Worm (Caenorhabditis elegans) whole organism, L1 larva: ENCODE results near the gene sax-7.

Experiments
- C04F5.9 ChIP-seq: sonication (generic microtip); optimal IDR thresholded peaks from 2 replicates; lab custom pipeline; 2016; ENCODE audit warnings: missing genetic modification characterization, missing compliant biosample characterization
- Y116A8C.19 ChIP-seq: sonication (generic microtip); optimal IDR thresholded peaks from 2 replicates; lab custom pipeline; 2016; ENCODE audit warnings: missing compliant biosample characterization, missing genetic modification characterization, borderline replicate concordance
- aha-1 ChIP-seq: fragments of 150-350 bp; optimal IDR thresholded peaks from 2 replicates; lab custom pipeline; 2014; ENCODE audit warnings: missing biosample characterization, missing genetic modification characterization
- alr-1 ChIP-seq: fragments of 200-800 bp; sonication (Bioruptor generic); optimal IDR thresholded peaks from 2 replicates; lab custom pipeline; 2018; ENCODE audit warnings: borderline replicate concordance, mild to moderate bottlenecking, missing genetic modification characterization, missing compliant biosample characterization
- ceh-63 ChIP-seq: fragments of 200-800 bp; sonication (Bioruptor generic); optimal IDR thresholded peaks from 2 replicates; lab custom pipeline; 2018; ENCODE audit warnings: mild to moderate bottlenecking, missing genetic modification characterization, missing compliant biosample characterization
- ceh-82 ChIP-seq, 3 experiments: fragments of 150-350 bp in 1 of 3; sonication (generic microtip) in 2 of 3; optimal IDR thresholded peaks; 2 replicates each; lab custom pipeline; 2014 to 2017; ENCODE audit warnings: missing biosample characterization in 3 of 3, missing genetic modification characterization in 3 of 3
- ceh-88 ChIP-seq: fragments of 200-800 bp; sonication (Bioruptor generic); IDR thresholded peaks from 2 replicates; pipeline ENCODE4 v1.3.6; 2022; ENCODE audit warnings: missing genetic modification characterization, missing compliant biosample characterization
- ceh-90 ChIP-seq: sonication (generic microtip); optimal IDR thresholded peaks from 2 replicates; lab custom pipeline; 2016; ENCODE audit warnings: missing genetic modification characterization, missing compliant biosample characterization
- ces-1 ChIP-seq: fragments of 150-350 bp; optimal IDR thresholded peaks from 2 replicates; lab custom pipeline; 2014; ENCODE audit warnings: missing biosample characterization, missing genetic modification reagents, missing genetic modification characterization
- dpl-1 ChIP-seq, 3 experiments: fragments of 150-350 bp in 2 of 3; sonication (generic microtip) in 1 of 3; optimal IDR thresholded peaks; 2 replicates each; lab custom pipeline; 2014 to 2017; ENCODE audit warnings: missing biosample characterization in 3 of 3, missing genetic modification characterization in 3 of 3, missing genetic modification reagents in 3 of 3
- dsc-1 ChIP-seq: sonication (generic microtip); optimal IDR thresholded peaks from 2 replicates; lab custom pipeline; 2016; ENCODE audit warnings: mild to moderate bottlenecking, missing genetic modification characterization, missing compliant biosample characterization
- efl-1 ChIP-seq, 4 experiments: fragments of 150-350 bp; optimal IDR thresholded peaks in 3 of 4; peaks in 1 of 4; 1 replicate in 1 of 4; 2 replicates in 3 of 4; lab custom pipeline; 2014; ENCODE audit warnings: missing biosample characterization in 2 of 4, missing genetic modification characterization in 2 of 4, missing genetic modification reagents in 2 of 4
- efl-3 ChIP-seq: fragments of 200-800 bp; sonication (Bioruptor generic); optimal IDR thresholded peaks from 2 replicates; lab custom pipeline; 2018; ENCODE audit warnings: mild to moderate bottlenecking, missing genetic modification characterization, missing compliant biosample characterization
- egl-13 ChIP-seq: sonication (generic microtip); optimal IDR thresholded peaks from 2 replicates; lab custom pipeline; 2016; ENCODE audit warnings: missing genotype, missing genetic modification reagents, missing genetic modification characterization, missing compliant biosample characterization
- egl-27 ChIP-seq, 2 experiments: fragments of 150-350 bp in 1 of 2; sonication (generic microtip); optimal IDR thresholded peaks; 3 replicates each; lab custom pipeline; 2017 to 2018; ENCODE audit warnings: missing biosample characterization in 2 of 2, missing genetic modification characterization in 2 of 2, missing genetic modification reagents in 2 of 2
- elt-2 ChIP-seq: sonication (generic microtip); optimal IDR thresholded peaks from 2 replicates; lab custom pipeline; 2016; ENCODE audit warnings: missing genetic modification characterization, mild to moderate bottlenecking, inconsistent platforms, missing compliant biosample characterization, missing genetic modification reagents
- elt-3 ChIP-seq, 6 experiments: fragments of 150-350 bp in 1 of 6; sonication (generic microtip); optimal IDR thresholded peaks; 2 replicates each; lab custom pipeline; 2017 to 2018; ENCODE audit warnings: missing biosample characterization in 6 of 6, missing genetic modification characterization in 6 of 6, inconsistent platforms in 1 of 6
- fkh-10 ChIP-seq: sonication (generic microtip); optimal IDR thresholded peaks from 2 replicates; lab custom pipeline; 2017; ENCODE audit warnings: missing biosample characterization, missing genetic modification reagents, missing genetic modification characterization
- hlh-17 ChIP-seq: fragments of 200-800 bp; sonication (Bioruptor generic); optimal IDR thresholded peaks from 2 replicates; lab custom pipeline; 2018; ENCODE audit warnings: missing genetic modification characterization, mild to moderate bottlenecking, missing compliant biosample characterization, moderate library complexity, borderline replicate concordance
- hpl-2 ChIP-seq: fragments of 150-350 bp; optimal IDR thresholded peaks from 2 replicates; lab custom pipeline; 2014; ENCODE audit warnings: missing biosample characterization, missing genetic modification reagents, missing genetic modification characterization
- irx-1 ChIP-seq: sonication (generic microtip); optimal IDR thresholded peaks from 2 replicates; lab custom pipeline; 2016; ENCODE audit warnings: missing genetic modification characterization, missing compliant biosample characterization
- isw-1 ChIP-seq: fragments of 200-800 bp; sonication (Bioruptor generic); IDR thresholded peaks from 2 replicates; pipeline ENCODE4 v1.3.6; 2022; ENCODE audit warnings: missing genetic modification characterization, missing compliant biosample characterization
- jun-1 ChIP-seq: fragments of 150-350 bp; optimal IDR thresholded peaks from 2 replicates; lab custom pipeline; 2014; ENCODE audit warnings: missing biosample characterization, missing genetic modification reagents, missing genetic modification characterization
- lin-39 ChIP-seq: fragments of 150-350 bp; optimal IDR thresholded peaks from 2 replicates; lab custom pipeline; 2014; ENCODE audit warnings: missing biosample characterization, missing genetic modification reagents, missing genetic modification characterization
- mdl-1 ChIP-seq, 2 experiments: fragments of 150-350 bp; optimal IDR thresholded peaks; 2 replicates each; lab custom pipeline; 2014 to 2017; ENCODE audit warnings: missing biosample characterization in 2 of 2, missing genetic modification characterization in 2 of 2, inconsistent platforms in 1 of 2
- nhr-19 ChIP-seq: fragments of 200-800 bp; sonication (Bioruptor generic); conservative IDR thresholded peaks from 2 replicates; pipeline ENCODE4 v1.3.6; 2022; ENCODE audit warnings: missing genetic modification characterization, missing compliant biosample characterization
- nhr-20 ChIP-seq: sonication (generic microtip); optimal IDR thresholded peaks from 2 replicates; lab custom pipeline; 2016; ENCODE audit warnings: mild to moderate bottlenecking, missing genetic modification characterization, missing compliant biosample characterization
- nhr-85 ChIP-seq: sonication (generic microtip); peaks from one replicate; lab custom pipeline; 2016; ENCODE audit warnings: missing genetic modification characterization, inconsistent platforms, missing compliant biosample characterization
- nhr-90 ChIP-seq: sonication (generic microtip); optimal IDR thresholded peaks from 2 replicates; lab custom pipeline; 2016; ENCODE audit warnings: mild to moderate bottlenecking, missing genetic modification characterization, missing compliant biosample characterization; ENCODE audit not compliant: poor library complexity
- pag-3 ChIP-seq: sonication (generic microtip); optimal IDR thresholded peaks from 2 replicates; lab custom pipeline; 2017; ENCODE audit warnings: missing genetic modification characterization, mild to moderate bottlenecking, missing compliant biosample characterization, antibody characterized with exemption, borderline replicate concordance; ENCODE audit not compliant: insufficient read depth
- pqm-1 ChIP-seq: sonication (generic microtip); optimal IDR thresholded peaks from 3 replicates; lab custom pipeline; 2017; ENCODE audit warnings: missing biosample characterization, missing genetic modification characterization
- rnt-1 ChIP-seq: sonication (generic microtip); optimal IDR thresholded peaks from 2 replicates; lab custom pipeline; 2016; ENCODE audit warnings: mild to moderate bottlenecking, missing genetic modification characterization, moderate library complexity, missing compliant biosample characterization
- snu-23 ChIP-seq: sonication (generic microtip); optimal IDR thresholded peaks from 2 replicates; lab custom pipeline; 2016; ENCODE audit warnings: missing genetic modification characterization, missing compliant biosample characterization
- sptf-1 ChIP-seq: fragments of 150-350 bp; optimal IDR thresholded peaks from 2 replicates; lab custom pipeline; 2014; ENCODE audit warnings: missing biosample characterization, missing genetic modification characterization
- tbx-2 ChIP-seq: sonication (generic microtip); optimal IDR thresholded peaks from 2 replicates; lab custom pipeline; 2016; ENCODE audit warnings: missing genetic modification characterization, missing compliant biosample characterization
- tlp-1 ChIP-seq: fragments of 150-350 bp; optimal IDR thresholded peaks from 2 replicates; lab custom pipeline; 2014; ENCODE audit warnings: missing biosample characterization, missing genetic modification characterization
- unc-130 ChIP-seq: fragments of 150-350 bp; optimal IDR thresholded peaks from 2 replicates; lab custom pipeline; 2017; ENCODE audit warnings: missing biosample characterization, missing genetic modification characterization, inconsistent platforms
- unc-30 ChIP-seq: sonication (generic microtip); optimal IDR thresholded peaks from 2 replicates; lab custom pipeline; 2017; ENCODE audit warnings: missing biosample characterization, missing genetic modification characterization
- unc-62 ChIP-seq: fragments of 150-350 bp; optimal IDR thresholded peaks from 2 replicates; lab custom pipeline; 2014; ENCODE audit warnings: missing biosample characterization, missing genetic modification reagents, missing genetic modification characterization
- unc-86 ChIP-seq: sonication (generic microtip); optimal IDR thresholded peaks from 2 replicates; lab custom pipeline; 2016; ENCODE audit warnings: missing genetic modification characterization, missing compliant biosample characterization
- unc-98 ChIP-seq: fragments of 200-800 bp; sonication (Bioruptor generic); IDR thresholded peaks from 2 replicates; pipeline ENCODE4 v1.3.6; 2022; ENCODE audit warnings: missing genetic modification characterization, missing compliant biosample characterization
- zag-1 ChIP-seq: fragments of 150-350 bp; optimal IDR thresholded peaks from 2 replicates; lab custom pipeline; 2014; ENCODE audit warnings: missing biosample characterization, missing genetic modification characterization
- zip-4 ChIP-seq: fragments of 200-800 bp; sonication (Bioruptor generic); optimal IDR thresholded peaks from 2 replicates; lab custom pipeline; 2018; ENCODE audit warnings: mild to moderate bottlenecking, missing genetic modification characterization, moderate library complexity, missing compliant biosample characterization
- ztf-11 ChIP-seq, 2 experiments: sonication (generic microtip); optimal IDR thresholded peaks; 2 replicates each; lab custom pipeline; 2016 to 2017; ENCODE audit warnings: missing genetic modification characterization in 2 of 2, missing biosample characterization in 1 of 2, missing compliant biosample characterization in 1 of 2

Gene sax-7

ce11 chrIV:8032135-8032915, 30.1 kb upstream of the sax-7 start (continued):
- TF ChIP-seq ceh-88, result no peak

DNA sequence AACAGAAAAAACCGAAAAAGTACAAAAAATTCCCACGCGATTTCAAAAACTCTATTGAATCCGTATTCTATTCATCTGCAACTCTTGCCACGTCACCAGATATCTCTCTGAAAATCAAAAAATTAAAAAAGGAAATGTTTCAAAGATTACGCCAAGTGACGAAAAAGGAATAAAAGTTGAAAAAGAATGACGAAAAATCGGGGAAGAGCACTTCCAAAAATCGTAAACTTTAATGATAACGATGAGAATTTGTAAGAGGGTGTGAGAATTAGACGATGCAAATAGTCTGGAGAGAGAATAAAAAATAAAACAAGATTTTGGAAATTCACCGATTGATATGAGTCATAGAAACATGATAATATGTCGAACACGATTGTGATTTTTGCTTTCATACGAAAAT, 28.3 kb upstream of the sax-7 start:
- TF ChIP-seq jun-1 (tag; lab: Kevin White, UChicago), result no peak
- TF ChIP-seq efl-1 (optimal IDR thresholded peaks at IDR 0.05; lab: Kevin White, UChicago), result no peak
- TF ChIP-seq efl-1 (GFP tag; optimal IDR thresholded peaks at IDR 0.05 in 1 of 2; lab: Kevin White, UChicago), result no peak
- no peak for TF ChIP-seq tbx-2 (tag; lab: Kevin White, UChicago)
- TF ChIP-seq alr-1, result no peak
- TF ChIP-seq elt-3 (tag; optimal IDR thresholded peaks at IDR 0.05; lab: Kevin White, UChicago), result no peak
- TF ChIP-seq egl-13, result no peak
- no peak for TF ChIP-seq unc-98 (GFP tag; lab: Robert Waterston, UW)
- TF ChIP-seq pqm-1, result no peak
- no peak for TF ChIP-seq nhr-20
- TF ChIP-seq lin-39, result no peak
- no peak for TF ChIP-seq fkh-10 (GFP tag; lab: Kevin White, UChicago)
- TF ChIP-seq unc-130 (tag; lab: Kevin White, UChicago), result no peak
- TF ChIP-seq efl-3 (GFP tag; lab: Kevin White, UChicago), result no peak
- TF ChIP-seq hpl-2 (GFP tag; lab: Kevin White, UChicago), result no peak
- no peak for TF ChIP-seq nhr-19 (GFP tag; lab: Robert Waterston, UW)
- TF ChIP-seq mdl-1 (tag; optimal IDR thresholded peaks at IDR 0.05; lab: Kevin White, UChicago), result no peak
- no peak for TF ChIP-seq ceh-63 (GFP tag; lab: Kevin White, UChicago)
- no peak for TF ChIP-seq irx-1 (tag; lab: Kevin White, UChicago)
- no peak for TF ChIP-seq snu-23 (GFP tag; lab: Kevin White, UChicago)
- TF ChIP-seq pag-3 (tag; lab: Kevin White, UChicago), result no peak

- TF ChIP-seq zag-1 (tag; lab: Kevin White, UChicago), result no peak
- TF ChIP-seq efl-3 (GFP tag; lab: Kevin White, UChicago), result no peak
- TF ChIP-seq efl-1 (optimal IDR thresholded peaks at IDR 0.05; lab: Kevin White, UChicago), result no peak
- no peak for TF ChIP-seq efl-1 (GFP tag; optimal IDR thresholded peaks at IDR 0.05 in 1 of 2; lab: Kevin White, UChicago)
- TF ChIP-seq unc-86, result no peak
- peak in 1 of 3 experiments; percentile 4 for TF ChIP-seq ceh-82 (tag; optimal IDR thresholded peaks at IDR 0.05; lab: Kevin White, UChicago)
- TF ChIP-seq pag-3 (tag; lab: Kevin White, UChicago), result no peak
- TF ChIP-seq lin-39, result no peak
- TF ChIP-seq Y116A8C.19 (tag; lab: Kevin White, UChicago), result no peak
- no peak for TF ChIP-seq ztf-11 (tag; optimal IDR thresholded peaks at IDR 0.05; lab: Kevin White, UChicago)
- TF ChIP-seq hpl-2 (GFP tag; lab: Kevin White, UChicago), result no peak
- TF ChIP-seq irx-1 (tag; lab: Kevin White, UChicago), result peak; percentile 12
- no peak for TF ChIP-seq isw-1 (GFP tag; lab: Robert Waterston, UW)
- no peak for TF ChIP-seq ces-1 (GFP tag; lab: Kevin White, UChicago)
- TF ChIP-seq sptf-1 (tag; lab: Kevin White, UChicago), result no peak
- no peak for TF ChIP-seq egl-27 (tag; optimal IDR thresholded peaks at IDR 0.05; lab: Kevin White, UChicago)
- no peak for TF ChIP-seq alr-1
- no peak for TF ChIP-seq jun-1 (tag; lab: Kevin White, UChicago)
- TF ChIP-seq elt-3 (tag; optimal IDR thresholded peaks at IDR 0.05; lab: Kevin White, UChicago), result peak in 5 of 6 experiments; percentile 24 to 87 (median 81)
- TF ChIP-seq unc-62 (GFP tag; lab: Kevin White, UChicago), result no peak
- no peak for TF ChIP-seq elt-2
- no peak for TF ChIP-seq dpl-1 (GFP tag; optimal IDR thresholded peaks at IDR 0.05; lab: Kevin White, UChicago)
- no peak for TF ChIP-seq zip-4
- TF ChIP-seq nhr-19 (GFP tag; lab: Robert Waterston, UW), result peak; percentile 54
- no peak for TF ChIP-seq tlp-1 (tag; lab: Kevin White, UChicago)
- TF ChIP-seq C04F5.9 (tag; lab: Kevin White, UChicago), result no peak
- no peak for TF ChIP-seq rnt-1 (tag; lab: Kevin White, UChicago)
- TF ChIP-seq aha-1 (tag; lab: Kevin White, UChicago), result no peak
- no peak for TF ChIP-seq hlh-17
- peak; percentile 99 for TF ChIP-seq nhr-85 (tag; lab: Kevin White, UChicago)
- TF ChIP-seq unc-130 (tag; lab: Kevin White, UChicago), result no peak
- no peak for TF ChIP-seq ceh-90 (tag; lab: Kevin White, UChicago)
- peak; percentile 73 for TF ChIP-seq nhr-90 (tag; lab: Kevin White, UChicago)
- no peak for TF ChIP-seq unc-30 (tag; lab: Kevin White, UChicago)
- TF ChIP-seq dsc-1, result no peak
These were observed 26.0 kb upstream of the sax-7 start for ce11 chrIV:8036492-8036891.
